Worm (Caenorhabditis elegans): ENCODE measurements around the gene F13H8.8.
A peak's percentile ranks its signal among the peaks of the same experiment; 100 is the strongest.

Gene F13H8.8

ce11 chrII:6248503-6248902, 19.4 kb downstream of the F13H8.8 start (continued):
- peak; percentile 51; the same call in 1 of the 2 replicates for TF ChIP-seq zfp-3 (GFP tag; conservative IDR thresholded peaks at IDR 0.05)
- TF ChIP-seq sdz-12 (GFP tag; optimal IDR thresholded peaks at IDR 0.05) = no peak
- TF ChIP-seq zag-1 (tag; optimal IDR thresholded peaks at IDR 0.05) = no peak
- no peak for TF ChIP-seq jun-1 (tag; optimal IDR thresholded peaks at IDR 0.05)
- peak; percentile 73 for TF ChIP-seq mes-2 (tag; optimal IDR thresholded peaks at IDR 0.05; ENCODE audit: poor library complexity, severe bottlenecking)
- TF ChIP-seq egl-27 (tag; optimal IDR thresholded peaks at IDR 0.05) = no peak
- TF ChIP-seq Y5F2A.4 (GFP tag; optimal IDR thresholded peaks at IDR 0.05) = peak; percentile 67
- no peak for TF ChIP-seq saeg-2 (GFP tag; IDR thresholded peaks at IDR 0.05)
- TF ChIP-seq aha-1 (tag) = peak; percentile 59
- TF ChIP-seq ceh-82 (tag; optimal IDR thresholded peaks at IDR 0.05) = no peak
- 0 out of 2 replicates have a peak, but pooled peaks have one; percentile 13 for TF ChIP-seq mxl-2 (GFP tag; conservative IDR thresholded peaks at IDR 0.05)
- 0 out of 2 replicates have a peak, but pooled peaks have one; percentile 45 for TF ChIP-seq tra-1 (GFP tag; IDR thresholded peaks at IDR 0.05)
- TF ChIP-seq nhr-42 (GFP tag; IDR thresholded peaks at IDR 0.05) = no peak
- no peak for TF ChIP-seq ceh-44 (GFP tag; IDR thresholded peaks at IDR 0.05)
- TF ChIP-seq hmg-1.1 (GFP tag; IDR thresholded peaks at IDR 0.05) = peak; percentile 58
- TF ChIP-seq fos-1 (tag; optimal IDR thresholded peaks at IDR 0.05) = no peak
- TF ChIP-seq ama-1 (optimal IDR thresholded peaks at IDR 0.05) = no peak
- no peak for TF ChIP-seq nhr-237 (tag; optimal IDR thresholded peaks at IDR 0.05)
- TF ChIP-seq ceh-32 (tag; optimal IDR thresholded peaks at IDR 0.05; ENCODE audit: poor library complexity) = no peak
- TF ChIP-seq egl-43 (GFP tag; IDR thresholded peaks at IDR 0.05) = no peak
- TF ChIP-seq mxl-3 (GFP tag; optimal IDR thresholded peaks at IDR 0.05) = peak; percentile 56
- TF ChIP-seq spr-1 (tag; optimal IDR thresholded peaks at IDR 0.05) = peak; percentile 45
- peak; percentile 78 for TF ChIP-seq dmd-8 (GFP tag; IDR thresholded peaks at IDR 0.05)
- TF ChIP-seq dmd-6 (GFP tag; IDR thresholded peaks at IDR 0.05) = peak; percentile 38; the same call in 1 of the 2 replicates
- peak in 1 of 2 experiments; percentile 54 for TF ChIP-seq daf-16 (GFP tag; optimal IDR thresholded peaks at IDR 0.05)
- peak; percentile 39 for TF ChIP-seq daf-16 (tag; optimal IDR thresholded peaks at IDR 0.05)
- peak; percentile 40 for TF ChIP-seq dpl-1 (GFP tag; optimal IDR thresholded peaks at IDR 0.05)
- no peak for TF ChIP-seq nhr-102 (tag; optimal IDR thresholded peaks at IDR 0.05)
- TF ChIP-seq unc-130 (GFP tag; optimal IDR thresholded peaks at IDR 0.05) = peak; percentile 13
- TF ChIP-seq hlh-11 (tag; optimal IDR thresholded peaks at IDR 0.05) = peak; percentile 34
- TF ChIP-seq lin-29 (GFP tag; IDR thresholded peaks at IDR 0.05) = no peak
- peak; percentile 11; the same call in 1 of the 2 replicates for TF ChIP-seq set-16 (GFP tag; IDR thresholded peaks at IDR 0.05)
- no peak for TF ChIP-seq nhr-76 (tag; optimal IDR thresholded peaks at IDR 0.05)
- TF ChIP-seq dmd-9 (GFP tag; IDR thresholded peaks at IDR 0.05) = 0 out of 2 replicates have a peak, but pooled peaks have one; percentile 35
- TF ChIP-seq hlh-30 (tag; optimal IDR thresholded peaks at IDR 0.05; ENCODE audit: insufficient read depth) = peak; percentile 48
- TF ChIP-seq lin-38 (GFP tag; IDR thresholded peaks at IDR 0.05) = peak; percentile 70
- peak; percentile 18 for TF ChIP-seq duxl-1 (tag; optimal IDR thresholded peaks at IDR 0.05; ENCODE audit: poor library complexity)
- no peak for TF ChIP-seq zip-11 (GFP tag; IDR thresholded peaks at IDR 0.05)
- 0 out of 2 replicates have a peak, but pooled peaks have one; percentile 36 for TF ChIP-seq ctbp-1 (GFP tag; IDR thresholded peaks at IDR 0.05)
- peak; percentile 57; the same call in 1 of the 2 replicates for TF ChIP-seq pha-4 (GFP tag; IDR thresholded peaks at IDR 0.05)
- TF ChIP-seq pha-4 (tag; optimal IDR thresholded peaks at IDR 0.05) = no peak
- peak; percentile 67; the same call in 1 of the 2 replicates for TF ChIP-seq php-3 (GFP tag; IDR thresholded peaks at IDR 0.05)
- peak; percentile 70 for TF ChIP-seq dve-1 (tag; optimal IDR thresholded peaks at IDR 0.05; ENCODE audit: insufficient read depth)
- TF ChIP-seq mdt-29 (GFP tag; IDR thresholded peaks at IDR 0.05) = 0 out of 2 replicates have a peak, but pooled peaks have one; percentile 29
- no peak for TF ChIP-seq F10B5.3 (tag; optimal IDR thresholded peaks at IDR 0.05)
- peak; percentile 77 for TF ChIP-seq snpc-1.2 (GFP tag; IDR thresholded peaks at IDR 0.05)
- no peak for TF ChIP-seq unc-62 (GFP tag; optimal IDR thresholded peaks at IDR 0.05 in 1 of 2)
- TF ChIP-seq unc-62 (tag; optimal IDR thresholded peaks at IDR 0.05) = no peak
- TF ChIP-seq mdl-1 (tag; optimal IDR thresholded peaks at IDR 0.05) = no peak
- 0 out of 2 replicates have a peak, but pooled peaks have one; percentile 30 for TF ChIP-seq ceh-20 (GFP tag; IDR thresholded peaks at IDR 0.05)
- TF ChIP-seq nhr-6 (tag; optimal IDR thresholded peaks at IDR 0.05) = peak; percentile 72

All from whole organism, L4 larva.